Fruit fly (Drosophila melanogaster) whole organism, adult: Measurements from ENCODE around the gene CG14383.
A peak's percentile ranks its signal among the peaks of the same experiment; 100 is the strongest.

Source experiments
- CG11617 ChIP-seq: fragments of 200-800 bp; sonication (Bioruptor generic); optimal IDR thresholded peaks from 2 replicates; lab custom pipeline; 2017; ENCODE audit warnings: mild to moderate bottlenecking, missing biosample characterization, missing genetic modification reagents, missing genetic modification characterization
- CG12768 ChIP-seq: fragments of 200-800 bp; sonication (Bioruptor generic); optimal IDR thresholded peaks from 2 replicates; lab custom pipeline; 2017; ENCODE audit warnings: missing biosample characterization, missing genetic modification characterization, mild to moderate bottlenecking, moderate library complexity, missing genetic modification reagents
- CG14711 ChIP-seq: fragments of 200-800 bp; sonication (Bioruptor generic); optimal IDR thresholded peaks from 2 replicates; lab custom pipeline; 2018; ENCODE audit warnings: missing biosample characterization, mild to moderate bottlenecking, missing genetic modification characterization, moderate library complexity
- CG1620 ChIP-seq: fragments of 200-800 bp; sonication (Bioruptor generic); optimal IDR thresholded peaks from 2 replicates; lab custom pipeline; 2016; ENCODE audit warnings: missing biosample characterization, missing genetic modification characterization
- CG33017 ChIP-seq: fragments of 200-800 bp; sonication (Bioruptor generic); optimal IDR thresholded peaks from 2 replicates; lab custom pipeline; 2018; ENCODE audit warnings: missing biosample characterization, mild to moderate bottlenecking, missing genetic modification characterization, moderate library complexity
- CG5204 ChIP-seq: fragments of 200-800 bp; sonication (Bioruptor generic); optimal IDR thresholded peaks from 2 replicates; lab custom pipeline; 2016; ENCODE audit warnings: missing biosample characterization, missing genetic modification characterization
- CG7045 ChIP-seq: fragments of 200-800 bp; sonication (Bioruptor generic); optimal IDR thresholded peaks from 2 replicates; lab custom pipeline; 2017; ENCODE audit warnings: missing biosample characterization, mild to moderate bottlenecking, missing genetic modification characterization
- CG7101 ChIP-seq: fragments of 200-800 bp; sonication (Bioruptor generic); optimal IDR thresholded peaks from 2 replicates; lab custom pipeline; 2018; ENCODE audit warnings: missing biosample characterization, mild to moderate bottlenecking, missing genetic modification characterization, moderate library complexity
- Clk ChIP-seq: fragments of 200-800 bp; sonication (Bioruptor generic); optimal IDR thresholded peaks from 2 replicates; lab custom pipeline; 2017; ENCODE audit warnings: missing biosample characterization, missing genetic modification characterization
- Crg-1 ChIP-seq: fragments of 200-800 bp; sonication (Bioruptor generic); optimal IDR thresholded peaks from 2 replicates; lab custom pipeline; 2016; ENCODE audit warnings: missing biosample characterization, missing genetic modification characterization
- Hr96 ChIP-seq: fragments of 200-800 bp; sonication (Bioruptor generic); optimal IDR thresholded peaks from 2 replicates; lab custom pipeline; 2016; ENCODE audit warnings: missing biosample characterization, missing genetic modification characterization
- Mnt ChIP-seq: fragments of 200-800 bp; sonication (Bioruptor generic); optimal IDR thresholded peaks from 2 replicates; lab custom pipeline; 2016; ENCODE audit warnings: missing biosample characterization, mild to moderate bottlenecking, missing genetic modification characterization
- bab1 ChIP-seq: fragments of 200-800 bp; sonication (Bioruptor generic); optimal IDR thresholded peaks from 3 replicates; lab custom pipeline; 2019; ENCODE audit warnings: missing biosample characterization, mild to moderate bottlenecking, missing genetic modification characterization, moderate library complexity
- cic ChIP-seq: fragments of 200-800 bp; sonication (Bioruptor generic); optimal IDR thresholded peaks from 2 replicates; lab custom pipeline; 2017; ENCODE audit warnings: missing biosample characterization, mild to moderate bottlenecking, missing genetic modification characterization, moderate library complexity
- cnc ChIP-seq, 2 experiments: fragments of >200 bp; optimal IDR thresholded peaks; 2 replicates each; lab custom pipeline; 2017
- kay ChIP-seq: fragments of 200-800 bp; sonication (Bioruptor generic); peaks from one replicate; lab custom pipeline; 2016; ENCODE audit warnings: missing biosample characterization, missing genetic modification characterization, borderline replicate concordance
- ovo ChIP-seq: fragments of 200-800 bp; sonication (Bioruptor generic); optimal IDR thresholded peaks from 2 replicates; lab custom pipeline; 2016; ENCODE audit warnings: missing biosample characterization, missing genetic modification characterization
- pad ChIP-seq: fragments of 200-800 bp; sonication (Bioruptor generic); optimal IDR thresholded peaks from 3 replicates; lab custom pipeline; 2017; ENCODE audit warnings: missing biosample characterization, missing genetic modification characterization, mild to moderate bottlenecking, moderate library complexity, missing genetic modification reagents
- tj ChIP-seq: fragments of 200-800 bp; sonication (Bioruptor generic); optimal IDR thresholded peaks from 3 replicates; lab custom pipeline; 2017; ENCODE audit warnings: missing biosample characterization, mild to moderate bottlenecking, missing genetic modification characterization, moderate library complexity
- toe ChIP-seq: fragments of 200-800 bp; sonication (Bioruptor generic); optimal IDR thresholded peaks from 2 replicates; lab custom pipeline; 2016; ENCODE audit warnings: missing biosample characterization, missing genetic modification characterization

The CG14383 gene

DNA sequence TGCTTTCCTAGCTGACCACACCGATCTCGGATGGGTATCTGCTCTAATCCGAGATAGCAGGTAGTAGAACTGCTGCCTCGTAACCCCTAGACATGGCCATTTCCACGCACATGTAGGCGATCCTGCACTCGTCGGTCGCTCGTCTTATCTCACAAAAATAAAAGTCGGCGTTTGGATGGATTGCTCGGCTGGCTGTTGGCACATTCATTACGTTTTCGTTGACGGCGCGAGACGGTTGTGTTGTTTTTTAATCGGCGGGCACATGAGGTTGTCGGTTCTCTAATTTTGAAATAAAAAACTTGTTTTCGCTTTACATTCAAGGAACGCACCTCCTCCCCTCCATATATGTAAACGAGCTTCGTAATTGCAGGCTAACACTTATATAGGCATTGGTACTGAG is 44.0 kb upstream of the CG14383 start, which contains the start of gene ry:
Gene ry (plus strand): TSS at position 206 of the 400 bp plus-strand sequence.
- no peak for TF ChIP-seq Clk (GFP tag; lab: Kevin White, UChicago)
- no peak for TF ChIP-seq CG14711 (tag; lab: Kevin White, UChicago)
- peak; percentile 70 for TF ChIP-seq Mnt (GFP tag; lab: Kevin White, UChicago)
- TF ChIP-seq cic (GFP tag; lab: Kevin White, UChicago), result peak; percentile 84
- TF ChIP-seq CG5204, result no peak
- TF ChIP-seq kay (GFP tag; lab: Kevin White, UChicago), result no peak
- peak; percentile 43 for TF ChIP-seq CG33017 (tag; lab: Kevin White, UChicago)
- no peak for TF ChIP-seq CG11617 (GFP tag; lab: Kevin White, UChicago)
- no peak for TF ChIP-seq CG7101 (tag; lab: Kevin White, UChicago)

DNA sequence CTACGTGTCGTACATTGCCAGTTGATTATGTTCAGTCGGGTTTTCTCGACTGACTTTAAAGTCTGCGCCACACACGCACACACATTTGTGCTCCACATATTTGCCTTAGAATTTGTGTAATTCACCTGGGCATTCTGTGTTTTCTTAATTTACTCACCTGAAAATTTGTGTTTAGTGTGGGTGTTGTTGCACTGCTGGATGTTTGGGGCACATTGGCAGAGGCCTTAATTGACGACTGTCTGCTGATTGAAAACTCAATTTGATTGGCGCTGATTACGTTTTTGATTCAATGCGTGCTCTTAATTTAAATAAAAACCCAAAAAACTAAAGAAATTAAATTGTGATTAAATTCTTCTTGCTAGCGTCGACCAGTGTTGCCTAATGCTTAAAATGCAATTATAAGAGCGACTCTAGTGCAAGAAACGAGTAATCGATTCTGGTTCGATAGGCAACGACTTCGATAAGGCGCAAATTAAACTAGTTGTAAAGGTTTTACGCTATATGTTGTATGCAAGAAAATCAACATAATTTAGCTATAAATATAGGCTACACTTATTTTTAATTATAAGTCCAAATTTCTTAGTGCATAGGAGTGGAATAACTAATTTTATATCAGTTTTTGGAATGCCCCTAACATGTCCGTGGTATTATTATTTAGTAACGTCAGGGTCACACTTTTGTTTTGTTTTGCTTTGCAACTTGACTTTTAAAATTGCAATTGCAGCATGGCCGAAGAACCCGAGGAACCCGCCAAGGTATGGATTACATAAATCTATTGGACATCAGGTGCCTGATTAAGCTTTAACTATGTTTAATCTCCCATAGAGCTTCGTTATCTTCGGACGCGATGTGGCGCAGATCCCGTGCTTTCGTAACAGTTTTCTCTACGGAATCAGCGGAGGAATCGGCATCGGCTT is 42.2 kb upstream of the CG14383 start, which contains the start of the genes CG46281 and CG46280:
Gene CG46281 (minus strand): TSS at position 51 of the 917 bp plus-strand sequence.
Gene CG46280 (minus strand): TSS at position 403 of the 917 bp plus-strand sequence.
- TF ChIP-seq bab1, result peak; percentile 44
- peak; percentile 33 for TF ChIP-seq pad (GFP tag; lab: Kevin White, UChicago)
- TF ChIP-seq CG1620 (GFP tag; lab: Kevin White, UChicago), result peak; percentile 49
- TF ChIP-seq CG11617 (GFP tag; lab: Kevin White, UChicago), result peak; percentile 46
- peak; percentile 58 for TF ChIP-seq Mnt (GFP tag; lab: Kevin White, UChicago)
- TF ChIP-seq cnc (optimal IDR thresholded peaks at IDR 0.05; lab: Kevin White, UChicago), result no peak
- peak; percentile 85 for TF ChIP-seq kay (GFP tag; lab: Kevin White, UChicago)
- no peak for TF ChIP-seq CG33017 (tag; lab: Kevin White, UChicago)
- TF ChIP-seq tj (GFP tag; lab: Kevin White, UChicago), result peak; percentile 23
- TF ChIP-seq cic (GFP tag; lab: Kevin White, UChicago), result peak; percentile 8
- no peak for TF ChIP-seq toe (GFP tag; lab: Kevin White, UChicago)
- no peak for TF ChIP-seq CG5204
- TF ChIP-seq Clk (GFP tag; lab: Kevin White, UChicago), result no peak
- no peak for TF ChIP-seq Hr96
- peak; percentile 42 for TF ChIP-seq CG7101 (tag; lab: Kevin White, UChicago)
- peak; percentile 31 for TF ChIP-seq CG12768 (GFP tag; lab: Kevin White, UChicago)
- TF ChIP-seq Crg-1, result peak; percentile 32
- TF ChIP-seq CG7045 (GFP tag; lab: Kevin White, UChicago), result peak; percentile 1
- TF ChIP-seq ovo (GFP tag; lab: Kevin White, UChicago), result no peak
- peak; percentile 59 for TF ChIP-seq CG14711 (tag; lab: Kevin White, UChicago)

DNA sequence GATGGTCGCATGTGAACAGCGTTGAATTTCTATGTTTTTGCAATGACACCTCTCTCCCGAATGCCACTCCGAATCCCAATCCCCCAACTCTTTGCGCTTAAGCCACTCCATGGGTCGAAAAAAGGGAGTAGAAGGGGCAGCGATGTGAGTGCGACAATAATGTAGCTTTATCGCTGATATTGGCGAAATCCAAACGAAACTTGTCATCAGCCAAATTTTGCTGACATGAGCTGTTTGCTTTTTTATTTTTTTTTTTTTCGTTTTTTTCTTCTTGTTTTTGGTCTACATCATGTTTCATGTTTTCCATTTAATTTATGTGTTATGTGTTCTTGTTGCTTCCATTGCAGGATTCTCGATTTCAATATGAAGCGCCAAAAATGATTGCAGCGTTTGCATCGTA is 30.7 kb upstream of the CG14383 start:
- TF ChIP-seq CG14711 (tag; lab: Kevin White, UChicago), result no peak
- TF ChIP-seq tj (GFP tag; lab: Kevin White, UChicago), result peak; percentile 99
- no peak for TF ChIP-seq pad (GFP tag; lab: Kevin White, UChicago)

DNA sequence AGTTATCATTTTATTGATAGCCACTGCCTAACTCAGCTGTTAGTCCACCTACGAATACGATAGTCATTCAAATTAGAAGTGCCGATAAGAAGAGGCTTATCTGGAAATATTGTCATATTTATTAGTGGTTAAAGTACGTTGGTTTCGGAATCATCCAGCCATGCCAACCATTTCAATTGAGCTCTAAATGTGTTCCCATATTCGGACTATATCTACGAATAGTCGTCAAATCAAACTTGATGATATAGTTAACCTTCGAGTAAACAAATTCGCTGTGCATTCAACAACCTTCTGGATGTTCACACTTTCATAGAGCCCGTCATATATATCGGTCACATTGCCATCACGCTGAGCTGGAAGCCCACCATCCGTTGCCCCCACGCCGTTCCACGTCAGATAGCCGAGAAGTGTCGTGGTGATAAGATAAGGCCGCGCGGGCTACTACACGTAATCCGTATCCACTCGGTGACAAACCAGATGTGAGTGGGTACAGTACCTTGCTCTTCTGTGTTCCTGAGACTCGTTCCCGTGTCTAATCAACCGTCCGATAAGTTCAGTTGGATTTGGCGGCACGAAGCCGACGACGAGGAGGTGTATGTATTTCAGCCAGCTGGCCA is 30.1 kb upstream of the CG14383 start:
- no peak for TF ChIP-seq Hr96
- TF ChIP-seq CG7101 (tag; lab: Kevin White, UChicago), result no peak
- no peak for TF ChIP-seq tj (GFP tag; lab: Kevin White, UChicago)
- TF ChIP-seq cic (GFP tag; lab: Kevin White, UChicago), result peak; percentile 42
- no peak for TF ChIP-seq CG12768 (GFP tag; lab: Kevin White, UChicago)
- TF ChIP-seq kay (GFP tag; lab: Kevin White, UChicago), result no peak
- peak; percentile 5 for TF ChIP-seq ovo (GFP tag; lab: Kevin White, UChicago)
- TF ChIP-seq toe (GFP tag; lab: Kevin White, UChicago), result no peak
- TF ChIP-seq bab1, result no peak
- TF ChIP-seq CG1620 (GFP tag; lab: Kevin White, UChicago), result no peak
- peak; percentile 19 for TF ChIP-seq CG33017 (tag; lab: Kevin White, UChicago)
- TF ChIP-seq Mnt (GFP tag; lab: Kevin White, UChicago), result peak; percentile 36
- TF ChIP-seq CG5204, result no peak
- no peak for TF ChIP-seq Crg-1
- TF ChIP-seq cnc (optimal IDR thresholded peaks at IDR 0.05; lab: Kevin White, UChicago), result no peak
- TF ChIP-seq CG7045 (GFP tag; lab: Kevin White, UChicago), result no peak
- no peak for TF ChIP-seq CG11617 (GFP tag; lab: Kevin White, UChicago)
- TF ChIP-seq CG14711 (tag; lab: Kevin White, UChicago), result no peak
- no peak for TF ChIP-seq Clk (GFP tag; lab: Kevin White, UChicago)
- TF ChIP-seq pad (GFP tag; lab: Kevin White, UChicago), result no peak

DNA sequence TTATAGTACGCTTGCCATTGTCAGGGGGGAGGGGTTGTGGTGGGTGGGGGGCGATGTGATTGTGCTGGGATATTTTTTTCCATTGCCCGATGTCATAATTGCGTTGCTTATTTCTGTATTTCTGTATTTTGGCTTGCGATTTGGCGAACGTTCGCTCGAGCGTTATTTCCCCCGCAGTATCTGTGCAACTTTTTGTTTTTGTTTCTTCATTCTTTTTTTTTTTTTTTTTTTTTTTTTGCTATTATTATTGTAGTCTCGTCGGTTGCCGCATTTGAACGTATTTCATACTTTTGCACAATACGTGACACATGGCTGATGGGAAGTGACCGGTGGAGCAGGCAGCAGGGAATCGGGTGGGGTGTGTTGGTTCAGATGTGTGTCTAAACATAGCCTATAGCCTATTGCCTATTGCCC is 29.3 kb upstream of the CG14383 start:
- TF ChIP-seq CG33017 (tag; lab: Kevin White, UChicago) (no peak), Mnt (GFP tag; lab: Kevin White, UChicago) (peak; percentile 65), Hr96 (no peak), CG5204 (no peak), Clk (GFP tag; lab: Kevin White, UChicago) (no peak), cic (GFP tag; lab: Kevin White, UChicago) (peak; percentile 90), CG7045 (GFP tag; lab: Kevin White, UChicago) (no peak), toe (GFP tag; lab: Kevin White, UChicago) (no peak), tj (GFP tag; lab: Kevin White, UChicago) (peak; percentile 40), ovo (GFP tag; lab: Kevin White, UChicago) (no peak), cnc (optimal IDR thresholded peaks at IDR 0.05; lab: Kevin White, UChicago) (no peak), bab1 (no peak), CG1620 (GFP tag; lab: Kevin White, UChicago) (no peak), Crg-1 (no peak), kay (GFP tag; lab: Kevin White, UChicago) (peak; percentile 91), CG11617 (GFP tag; lab: Kevin White, UChicago) (peak; percentile 8), pad (GFP tag; lab: Kevin White, UChicago) (no peak), CG12768 (GFP tag; lab: Kevin White, UChicago) (peak; percentile 47), CG7101 (tag; lab: Kevin White, UChicago) (no peak), CG14711 (tag; lab: Kevin White, UChicago) (no peak)
